Worm (Caenorhabditis elegans) whole organism, midembryonic: ENCODE measurements around the gene rpb-11.

Source experiments
- T22C8.4 ChIP-seq: fragments of 200-800 bp; sonication (Bioruptor generic); IDR thresholded peaks from 2 replicates; pipeline ENCODE4 v1.3.6; 2022; ENCODE audit warnings: missing genetic modification characterization, missing compliant biosample characterization
- flt-1 ChIP-seq: fragments of 200-800 bp; sonication (Bioruptor generic); IDR thresholded peaks from 2 replicates; pipeline ENCODE4 v1.3.6; 2022; ENCODE audit warnings: missing genetic modification characterization, missing compliant biosample characterization
- klf-2 ChIP-seq: fragments of 200-800 bp; sonication (Bioruptor generic); conservative IDR thresholded peaks from 2 replicates; pipeline ENCODE4 v1.3.6; 2022; ENCODE audit warnings: missing genetic modification reagents, missing genetic modification characterization, missing compliant biosample characterization
- med-1 ChIP-seq: sonication (generic microtip); optimal IDR thresholded peaks from 2 replicates; lab custom pipeline; 2017; ENCODE audit warnings: missing genetic modification characterization, mild to moderate bottlenecking, missing compliant biosample characterization, antibody characterized with exemption, missing genetic modification reagents; ENCODE audit not compliant: insufficient read depth
- ref-1 ChIP-seq: fragments of 200-800 bp; sonication (Bioruptor generic); conservative IDR thresholded peaks from 2 replicates; pipeline ENCODE4 v1.3.6; 2022; ENCODE audit warnings: missing genetic modification reagents, missing genetic modification characterization, missing compliant biosample characterization
- ztf-29 ChIP-seq: fragments of 200-800 bp; sonication (Bioruptor generic); IDR thresholded peaks from 2 replicates; pipeline ENCODE4 v1.3.6; 2022; ENCODE audit warnings: missing genetic modification reagents, missing genetic modification characterization, missing compliant biosample characterization

DNA sequence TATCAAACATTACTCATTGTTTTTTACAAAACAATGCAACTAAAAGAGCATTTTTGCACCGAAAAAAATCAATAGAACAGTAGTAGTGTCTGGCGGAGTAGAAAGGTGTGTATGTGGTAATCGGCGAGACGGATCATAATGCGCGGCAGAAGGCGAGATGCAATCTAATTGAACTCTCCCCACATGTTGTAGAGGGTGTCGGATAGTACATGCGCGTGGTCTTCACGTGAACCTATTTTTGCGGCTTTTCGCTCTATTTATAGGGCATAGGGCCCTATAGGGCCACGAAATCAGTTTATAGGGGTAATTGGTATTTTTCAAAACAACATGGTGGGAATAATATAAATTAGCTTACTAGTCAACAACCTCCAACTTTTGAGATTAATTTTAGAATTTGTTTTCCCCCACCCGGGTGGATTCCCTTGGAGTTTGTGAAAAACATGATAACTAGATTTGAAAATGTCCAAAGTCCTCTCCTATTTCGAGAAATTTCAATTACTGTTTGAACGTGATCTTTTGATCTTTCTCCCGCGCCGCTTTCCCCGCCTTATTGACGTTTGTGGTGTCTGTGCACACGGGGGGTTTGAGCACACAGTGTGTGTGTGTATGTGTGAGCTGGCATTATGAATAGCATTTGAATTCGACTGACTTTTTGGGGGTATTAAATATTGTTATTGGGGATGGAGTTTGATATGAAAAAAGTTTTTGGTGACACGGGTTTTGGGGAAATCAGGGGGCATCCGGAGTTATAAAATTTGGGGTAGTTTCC lies 16.9 kb upstream of the rpb-11 start:
- TF ChIP-seq T22C8.4 (GFP tag; lab: Robert Waterston, UW) = no peak
- no peak for TF ChIP-seq klf-2 (GFP tag; lab: Robert Waterston, UW)
- no peak for TF ChIP-seq flt-1 (GFP tag; lab: Robert Waterston, UW)
- no peak for TF ChIP-seq ztf-29
- no peak for TF ChIP-seq ref-1 (GFP tag; lab: Robert Waterston, UW)
- TF ChIP-seq med-1 = no peak
